Worm (Caenorhabditis elegans) whole organism, dauer: ENCODE data around the gene K02A6.1.

ENCODE experiments used
- unc-62 ChIP-seq: sonication (generic microtip); optimal IDR thresholded peaks from 2 replicates; lab custom pipeline; 2017; ENCODE audit warnings: missing biosample characterization, missing genetic modification reagents, missing genetic modification characterization

Gene K02A6.1

ce11 chrX:8233554-8233953, 14.0 kb downstream of the K02A6.1 start:
- no peak for TF ChIP-seq unc-62 (GFP tag; lab: Kevin White, UChicago)

- no peak for TF ChIP-seq unc-62 (GFP tag; lab: Kevin White, UChicago)
Observed at ce11 chrX:8235994-8236393, 16.5 kb downstream of the K02A6.1 start, which contains the start of gene M60.4. M60.4 (minus strand) TSS chrX:8236314.

- TF ChIP-seq unc-62 (GFP tag; lab: Kevin White, UChicago): no peak
Observed at ce11 chrX:8236515-8236914, 17.0 kb downstream of the K02A6.1 start.

- TF ChIP-seq unc-62 (GFP tag; lab: Kevin White, UChicago): no peak
Observed at ce11 chrX:8238639-8239055, 19.1 kb downstream of the K02A6.1 start.

ce11 chrX:8241906-8242305, 22.4 kb downstream of the K02A6.1 start, which contains the start of gene endu-2:
endu-2 (plus strand) TSS chrX:8242301.
- TF ChIP-seq unc-62 (GFP tag; lab: Kevin White, UChicago): no peak

ce11 chrX:8243116-8243515, 23.6 kb downstream of the K02A6.1 start:
- TF ChIP-seq unc-62 (GFP tag; lab: Kevin White, UChicago): no peak

- TF ChIP-seq unc-62 (GFP tag; lab: Kevin White, UChicago): no peak
Observed at ce11 chrX:8246126-8246525, 26.6 kb downstream of the K02A6.1 start, which contains the start of gene kqt-2. kqt-2 (minus strand) TSS chrX:8246369.

- no peak for TF ChIP-seq unc-62 (GFP tag; lab: Kevin White, UChicago)
Observed at ce11 chrX:8247088-8247487, 27.6 kb downstream of the K02A6.1 start.

ce11 chrX:8252293-8252692, 32.8 kb downstream of the K02A6.1 start, which contains the start of gene M60.6:
M60.6 (minus strand) TSS chrX:8252458.
- no peak for TF ChIP-seq unc-62 (GFP tag; lab: Kevin White, UChicago)

- no peak for TF ChIP-seq unc-62 (GFP tag; lab: Kevin White, UChicago)
Observed at ce11 chrX:8255433-8255832, 35.9 kb downstream of the K02A6.1 start.

- no peak for TF ChIP-seq unc-62 (GFP tag; lab: Kevin White, UChicago)
Observed at ce11 chrX:8257687-8258086, 38.2 kb downstream of the K02A6.1 start.

ce11 chrX:8261125-8261684, 41.7 kb downstream of the K02A6.1 start, which contains the start of gene M60.7:
M60.7 (minus strand) TSS chrX:8261175.
- TF ChIP-seq unc-62 (GFP tag; lab: Kevin White, UChicago): no peak

- no peak for TF ChIP-seq unc-62 (GFP tag; lab: Kevin White, UChicago)
Observed at ce11 chrX:8262734-8263133, 43.2 kb downstream of the K02A6.1 start.

ce11 chrX:8268083-8268482, 48.6 kb downstream of the K02A6.1 start:
- no peak for TF ChIP-seq unc-62 (GFP tag; lab: Kevin White, UChicago)
